Worm (Caenorhabditis elegans) whole organism, young adult: ENCODE measurements around the gene zmp-3.

Source experiments
- B0336.3 ChIP-seq: fragments of 200-800 bp; sonication (Bioruptor generic); IDR thresholded peaks from 2 replicates; pipeline ENCODE4 v1.3.6; 2022; ENCODE audit warnings: missing genetic modification characterization, missing compliant biosample characterization
- F37B4.10 ChIP-seq: fragments of 200-800 bp; sonication (Bioruptor generic); IDR thresholded peaks from 2 replicates; pipeline ENCODE4 v1.3.6; 2022; ENCODE audit warnings: missing genetic modification characterization, missing compliant biosample characterization
- F49E8.2 ChIP-seq: sonication (generic microtip); optimal IDR thresholded peaks from 3 replicates; lab custom pipeline; 2017; ENCODE audit warnings: missing genetic modification characterization, mild to moderate bottlenecking, missing compliant biosample characterization, antibody characterized with exemption, moderate library complexity; ENCODE audit not compliant: insufficient read depth
- F52B5.7 ChIP-seq: sonication (generic microtip); optimal IDR thresholded peaks from 2 replicates; lab custom pipeline; 2016; ENCODE audit warnings: mild to moderate bottlenecking, missing genetic modification characterization, missing compliant biosample characterization
- T26A5.8 ChIP-seq: sonication (generic microtip); optimal IDR thresholded peaks from 2 replicates; lab custom pipeline; 2016; ENCODE audit warnings: missing genetic modification characterization, missing compliant biosample characterization
- atf-7 ChIP-seq: sonication (generic microtip); optimal IDR thresholded peaks from 2 replicates; lab custom pipeline; 2017; ENCODE audit warnings: mild to moderate bottlenecking, missing genetic modification characterization, missing compliant biosample characterization
- athp-1 ChIP-seq: sonication (generic microtip); optimal IDR thresholded peaks from 2 replicates; lab custom pipeline; 2017; ENCODE audit warnings: mild to moderate bottlenecking, missing genetic modification characterization, missing compliant biosample characterization
- attf-3 ChIP-seq: fragments of 200-800 bp; sonication (Bioruptor generic); conservative IDR thresholded peaks from 2 replicates; pipeline ENCODE4 v1.3.6; 2022; ENCODE audit warnings: missing genetic modification reagents, missing genetic modification characterization, missing compliant biosample characterization
- attf-6 ChIP-seq: fragments of 200-800 bp; sonication (Bioruptor generic); IDR thresholded peaks from 2 replicates; pipeline ENCODE4 v1.3.6; 2022; ENCODE audit warnings: missing genetic modification reagents, missing genetic modification characterization, missing compliant biosample characterization
- ccch-3 ChIP-seq: fragments of 200-800 bp; sonication (Bioruptor generic); optimal IDR thresholded peaks from 2 replicates; lab custom pipeline; 2018; ENCODE audit warnings: mild to moderate bottlenecking, missing genetic modification characterization, missing compliant biosample characterization
- cebp-1 ChIP-seq, 2 experiments: fragments of 200-800 bp in 1 of 2; sonication (Bioruptor generic) in 1 of 2; sonication (generic microtip) in 1 of 2; IDR thresholded peaks in 1 of 2; optimal IDR thresholded peaks in 1 of 2; 2 replicates each; pipeline versions ENCODE4 v1.3.6 to Lab custom; 2017 to 2022; ENCODE audit warnings: missing compliant biosample characterization in 2 of 2, missing genetic modification characterization in 2 of 2, mild to moderate bottlenecking in 1 of 2, missing genetic modification reagents in 1 of 2, moderate library complexity in 1 of 2
- cebp-2 ChIP-seq: fragments of 200-800 bp; sonication (Bioruptor generic); IDR thresholded peaks from 2 replicates; pipeline ENCODE4 v1.3.6; 2022; ENCODE audit warnings: missing genetic modification characterization, missing compliant biosample characterization
- ceh-100 ChIP-seq: fragments of 200-800 bp; sonication (Bioruptor generic); IDR thresholded peaks from 2 replicates; pipeline ENCODE4 v1.3.6; 2022; ENCODE audit warnings: missing genetic modification reagents, missing genetic modification characterization, missing compliant biosample characterization
- ceh-27 ChIP-seq: fragments of 200-800 bp; sonication (Bioruptor generic); optimal IDR thresholded peaks from 2 replicates; lab custom pipeline; 2018; ENCODE audit warnings: mild to moderate bottlenecking, missing genetic modification characterization, moderate library complexity, missing compliant biosample characterization
- ceh-58 ChIP-seq: fragments of 200-800 bp; sonication (Bioruptor generic); IDR thresholded peaks from 2 replicates; pipeline ENCODE4 v1.3.6; 2022; ENCODE audit warnings: missing genetic modification characterization, missing compliant biosample characterization
- chd-7 ChIP-seq: sonication (generic microtip); optimal IDR thresholded peaks from 2 replicates; lab custom pipeline; 2016; ENCODE audit warnings: mild to moderate bottlenecking, missing genetic modification characterization, moderate library complexity, missing compliant biosample characterization
- dpl-1 ChIP-seq: fragments of 150-350 bp; optimal IDR thresholded peaks from 2 replicates; lab custom pipeline; 2014; ENCODE audit warnings: missing biosample characterization, missing genetic modification reagents, missing genetic modification characterization
- hlh-26 ChIP-seq: fragments of 200-800 bp; sonication (Bioruptor generic); conservative IDR thresholded peaks from 2 replicates; pipeline ENCODE4 v1.3.6; 2022; ENCODE audit warnings: missing genetic modification reagents, missing genetic modification characterization, missing compliant biosample characterization
- lin-26 ChIP-seq: fragments of 200-800 bp; sonication (Bioruptor generic); IDR thresholded peaks from 2 replicates; pipeline ENCODE4 v1.3.6; 2022; ENCODE audit warnings: missing genetic modification reagents, missing genetic modification characterization, missing compliant biosample characterization
- madf-3 ChIP-seq: fragments of 200-800 bp; sonication (Bioruptor generic); IDR thresholded peaks from 2 replicates; pipeline ENCODE4 v1.3.6; 2022; ENCODE audit warnings: missing genetic modification reagents, missing genetic modification characterization, missing compliant biosample characterization
- mxl-1 ChIP-seq: sonication (generic microtip); optimal IDR thresholded peaks from 2 replicates; lab custom pipeline; 2016; ENCODE audit warnings: missing genetic modification characterization, missing compliant biosample characterization
- nhr-120 ChIP-seq: fragments of 200-800 bp; sonication (Bioruptor generic); IDR thresholded peaks from 2 replicates; pipeline ENCODE4 v1.3.6; 2022; ENCODE audit warnings: missing genetic modification characterization, missing compliant biosample characterization
- nhr-27 ChIP-seq: fragments of 200-800 bp; sonication (Bioruptor generic); optimal IDR thresholded peaks from 2 replicates; lab custom pipeline; 2018; ENCODE audit warnings: mild to moderate bottlenecking, missing genetic modification characterization, moderate library complexity, missing compliant biosample characterization
- nhr-80 ChIP-seq: sonication (generic microtip); optimal IDR thresholded peaks from 2 replicates; lab custom pipeline; 2016; ENCODE audit warnings: missing genetic modification characterization, missing compliant biosample characterization
- pbrm-1 ChIP-seq: fragments of 200-800 bp; sonication (Bioruptor generic); IDR thresholded peaks from 2 replicates; pipeline ENCODE4 v1.3.6; 2022; ENCODE audit warnings: missing genetic modification reagents, missing genetic modification characterization, missing compliant biosample characterization
- rec-8 ChIP-seq, 2 experiments: sonication (generic microtip); optimal IDR thresholded peaks; 2 replicates each; lab custom pipeline; 2016; ENCODE audit warnings: mild to moderate bottlenecking in 2 of 2, missing genetic modification characterization in 2 of 2, missing genetic modification reagents in 2 of 2, missing genotype in 2 of 2, missing biosample characterization in 1 of 2, missing compliant biosample characterization in 1 of 2, moderate library complexity in 1 of 2
- sea-2 ChIP-seq: fragments of 200-800 bp; sonication (Bioruptor generic); IDR thresholded peaks from 2 replicates; pipeline ENCODE4 v1.3.6; 2022; ENCODE audit warnings: missing genetic modification characterization, missing compliant biosample characterization
- snpc-1.1 ChIP-seq: sonication (generic microtip); optimal IDR thresholded peaks from 2 replicates; lab custom pipeline; 2017; ENCODE audit warnings: missing genetic modification characterization, mild to moderate bottlenecking, missing compliant biosample characterization, antibody characterized with exemption, moderate library complexity, missing genotype, missing genetic modification reagents; ENCODE audit not compliant: insufficient read depth
- tbp1 ChIP-seq: fragments of 200-800 bp; sonication (Bioruptor generic); optimal IDR thresholded peaks from 2 replicates; lab custom pipeline; 2018; ENCODE audit warnings: mild to moderate bottlenecking, missing genetic modification characterization, missing compliant biosample characterization
- tbx-9 ChIP-seq: sonication (generic microtip); optimal IDR thresholded peaks from 2 replicates; lab custom pipeline; 2016; ENCODE audit warnings: borderline replicate concordance, missing genetic modification characterization, inconsistent platforms, missing compliant biosample characterization
- tlf-1 ChIP-seq: fragments of 200-800 bp; sonication (Bioruptor generic); optimal IDR thresholded peaks from 2 replicates; lab custom pipeline; 2018; ENCODE audit warnings: mild to moderate bottlenecking, missing genetic modification characterization, missing compliant biosample characterization
- xnd-1 ChIP-seq: sonication (generic microtip); optimal IDR thresholded peaks from 2 replicates; lab custom pipeline; 2016; ENCODE audit warnings: missing genotype, missing genetic modification reagents, missing genetic modification characterization, missing compliant biosample characterization
- zim-3 ChIP-seq: sonication (generic microtip); optimal IDR thresholded peaks from 2 replicates; lab custom pipeline; 2017; ENCODE audit warnings: mild to moderate bottlenecking, missing genetic modification characterization, moderate library complexity, missing compliant biosample characterization
- ztf-18 ChIP-seq: sonication (generic microtip); optimal IDR thresholded peaks from 2 replicates; lab custom pipeline; 2016; ENCODE audit warnings: missing genotype, mild to moderate bottlenecking, missing genetic modification characterization, missing compliant biosample characterization
- ztf-22 ChIP-seq: fragments of 200-800 bp; sonication (Bioruptor generic); optimal IDR thresholded peaks from 2 replicates; lab custom pipeline; 2018; ENCODE audit warnings: mild to moderate bottlenecking, missing genetic modification characterization, moderate library complexity, missing compliant biosample characterization
- ztf-25 ChIP-seq: fragments of 200-800 bp; sonication (Bioruptor generic); IDR thresholded peaks from 2 replicates; pipeline ENCODE4 v1.3.6; 2022; ENCODE audit warnings: missing genetic modification reagents, missing genetic modification characterization, missing compliant biosample characterization

Gene zmp-3

DNA sequence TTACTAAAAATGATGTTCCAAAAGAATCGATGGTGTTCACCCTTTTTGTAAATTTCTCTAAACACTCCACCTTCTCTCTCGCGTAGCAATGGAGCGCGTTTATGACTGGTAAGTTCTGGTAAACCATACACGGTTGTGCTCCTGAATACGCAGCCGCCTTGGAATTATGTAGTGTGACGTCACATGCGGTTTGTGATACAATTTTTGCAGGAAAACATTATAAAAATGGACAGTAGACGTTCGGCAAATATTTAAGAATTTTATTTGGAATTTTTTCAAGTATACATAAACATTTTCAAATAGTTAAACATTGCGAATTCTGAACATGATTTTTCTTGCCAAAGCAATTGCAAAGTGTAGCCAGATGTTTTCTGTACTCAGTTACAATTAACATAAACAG, 31.9 kb downstream of the zmp-3 start, which contains the start of gene F37B4.10:
F37B4.10 (minus strand) TSS at position 101 of the 400 bp plus-strand sequence.
- TF ChIP-seq tbx-9 (tag; lab: Kevin White, UChicago), result no peak
- TF ChIP-seq ceh-27, result no peak
- TF ChIP-seq ceh-58, result no peak
- TF ChIP-seq T26A5.8 (tag; lab: Kevin White, UChicago), result no peak
- TF ChIP-seq pbrm-1, result no peak
- no peak for TF ChIP-seq cebp-2
- TF ChIP-seq hlh-26 (GFP tag; lab: Robert Waterston, UW), result no peak
- TF ChIP-seq ztf-25 (GFP tag; lab: Robert Waterston, UW), result no peak
- TF ChIP-seq athp-1, result no peak
- no peak for TF ChIP-seq zim-3 (tag; lab: Kevin White, UChicago)
- TF ChIP-seq cebp-1 (GFP tag; IDR thresholded peaks at IDR 0.05; lab: Robert Waterston, UW), result no peak
- TF ChIP-seq cebp-1 (tag; optimal IDR thresholded peaks at IDR 0.05; lab: Kevin White, UChicago), result no peak
- TF ChIP-seq attf-3 (GFP tag; lab: Robert Waterston, UW), result no peak
- TF ChIP-seq nhr-27 (tag; lab: Kevin White, UChicago), result no peak
- TF ChIP-seq madf-3 (GFP tag; lab: Robert Waterston, UW), result no peak

DNA sequence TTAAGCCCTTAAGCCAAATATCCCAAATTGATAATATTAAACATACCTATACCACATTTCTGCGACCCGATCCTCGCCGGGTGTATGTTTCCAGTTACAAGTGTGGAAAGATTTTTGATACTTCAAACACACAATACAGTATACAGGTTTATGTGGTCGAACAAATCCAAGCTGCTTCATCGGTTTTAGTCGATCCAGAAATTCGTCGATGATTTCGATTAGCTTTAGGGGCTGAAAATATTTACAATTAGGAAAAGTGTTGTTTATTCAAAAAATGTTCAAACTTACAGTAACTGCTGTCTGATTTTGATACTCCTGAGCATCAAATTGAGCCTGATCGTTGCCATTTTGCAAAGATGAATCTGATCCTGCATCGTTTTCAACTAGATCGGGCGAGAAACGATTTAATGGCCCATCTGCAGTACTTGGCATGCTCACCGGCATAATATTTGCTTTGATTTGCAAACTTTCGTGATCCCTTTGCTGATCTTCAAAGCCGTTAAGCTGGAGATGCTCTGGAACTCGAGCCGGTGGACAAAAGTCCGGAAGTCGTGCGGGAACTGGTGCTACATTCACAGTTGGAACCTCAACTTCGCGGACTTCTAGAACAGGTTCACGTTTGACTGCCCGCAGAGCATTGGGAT, 33.1 kb downstream of the zmp-3 start:
- peak; percentile 0 for TF ChIP-seq F52B5.7 (tag; lab: Kevin White, UChicago)
- TF ChIP-seq lin-26 (GFP tag; lab: Robert Waterston, UW), result no peak
- peak; percentile 95; the same call in 1 of the 2 replicates for TF ChIP-seq F37B4.10 (GFP tag; lab: Robert Waterston, UW)
- no peak for TF ChIP-seq xnd-1 (tag; lab: Kevin White, UChicago)
- no peak for TF ChIP-seq ztf-22
- no peak for TF ChIP-seq mxl-1 (tag; lab: Kevin White, UChicago)
- TF ChIP-seq nhr-120 (GFP tag; lab: Robert Waterston, UW), result no peak
- TF ChIP-seq ztf-18 (tag; lab: Kevin White, UChicago), result no peak
- TF ChIP-seq, all 124 proteins: peak for 2

DNA sequence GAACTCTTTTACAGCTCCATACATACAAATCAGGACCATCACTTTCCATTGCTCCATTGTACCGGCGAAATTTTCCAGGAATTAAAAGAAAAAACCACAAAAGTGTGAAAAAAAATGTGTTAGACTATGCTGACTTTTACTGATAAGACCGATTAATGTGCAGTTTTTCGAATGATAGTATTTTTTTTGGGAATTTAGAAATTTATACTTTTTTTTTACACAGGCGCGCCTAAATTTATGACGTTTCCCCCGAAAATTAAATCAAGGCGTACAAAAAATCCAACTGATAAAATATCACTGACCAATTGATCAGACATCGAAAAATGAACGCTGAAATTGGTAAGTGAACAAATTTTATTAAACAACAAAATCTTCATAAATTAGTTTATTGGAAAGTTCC, 34.0 kb downstream of the zmp-3 start, which contains the start of gene folt-2:
folt-2 (minus strand) TSS at position 179 of the 400 bp plus-strand sequence.
- no peak for TF ChIP-seq ceh-100 (GFP tag; lab: Robert Waterston, UW)
- TF ChIP-seq sea-2 (GFP tag; lab: Robert Waterston, UW), result no peak
- TF ChIP-seq F49E8.2 (tag; lab: Kevin White, UChicago), result no peak
- TF ChIP-seq atf-7 (tag; lab: Kevin White, UChicago), result peak; percentile 5
- TF ChIP-seq F37B4.10 (GFP tag; lab: Robert Waterston, UW), result no peak
- no peak for TF ChIP-seq rec-8 (tag; optimal IDR thresholded peaks at IDR 0.05; lab: Kevin White, UChicago)
- TF ChIP-seq tlf-1 (GFP tag; lab: Kevin White, UChicago), result no peak
- peak; percentile 76 for TF ChIP-seq nhr-80 (tag; lab: Kevin White, UChicago)
- no peak for TF ChIP-seq dpl-1 (GFP tag; lab: Kevin White, UChicago)
- TF ChIP-seq ccch-3 (GFP tag; lab: Kevin White, UChicago), result no peak
- TF ChIP-seq tbp1 (GFP tag; lab: Kevin White, UChicago), result no peak

DNA sequence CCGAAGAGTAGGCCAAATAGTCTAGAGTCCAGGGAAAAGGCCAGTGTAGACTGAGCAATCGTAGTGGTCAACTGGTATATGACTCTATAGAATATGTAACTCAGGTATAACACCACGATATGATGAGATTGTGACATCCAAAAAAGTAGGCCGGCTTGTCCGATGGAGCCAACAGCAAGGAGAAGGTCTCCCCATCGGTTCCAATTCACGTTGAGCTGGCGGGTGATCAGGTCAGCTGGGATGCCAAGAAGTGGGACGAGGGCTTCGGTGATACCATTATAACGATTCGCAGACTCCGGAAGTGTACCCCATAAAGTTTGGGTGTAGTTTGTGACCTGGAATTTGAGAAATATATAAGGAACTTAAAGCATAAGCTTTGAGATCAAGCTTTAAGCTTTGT, 36.5 kb downstream of the zmp-3 start:
- no peak for TF ChIP-seq snpc-1.1 (tag; lab: Kevin White, UChicago)
- no peak for TF ChIP-seq B0336.3 (GFP tag; lab: Robert Waterston, UW)
- no peak for TF ChIP-seq attf-6 (GFP tag; lab: Robert Waterston, UW)
- TF ChIP-seq chd-7 (tag; lab: Kevin White, UChicago), result no peak
- peak; percentile 98 for TF ChIP-seq F37B4.10 (GFP tag; lab: Robert Waterston, UW)
- 0 out of 2 replicates have a peak, but pooled peaks have one; percentile 20 for TF ChIP-seq madf-3 (GFP tag; lab: Robert Waterston, UW)
- TF ChIP-seq, all 124 proteins: peak for 2
